Worm (Caenorhabditis elegans): Measurements from ENCODE around the gene maa-1.
"Not testable (repeated sequence)": the region's sequence is repeated elsewhere in the genome, so short reads cannot be mapped to it uniquely, and the experiment has no call there.

maa-1 gene

ce11 chrIII:11795448-11795847 is 26.9 kb downstream of the maa-1 start, which contains the start of gene twk-39:
Gene twk-39 (plus strand): TSS chrIII:11795748.
- TF ChIP-seq elt-1 (tag; optimal IDR thresholded peaks at IDR 0.05) (no peak), mml-1 (tag; optimal IDR thresholded peaks at IDR 0.05) (no peak), jun-1 (tag; optimal IDR thresholded peaks at IDR 0.05) (no peak), ztf-4 (tag; optimal IDR thresholded peaks at IDR 0.05) (no peak), fkh-10 (GFP tag; optimal IDR thresholded peaks at IDR 0.05) (no peak), nhr-77 (tag; optimal IDR thresholded peaks at IDR 0.05) (no peak)

ce11 chrIII:11794389-11794788 is 27.9 kb downstream of the maa-1 start:
- TF ChIP-seq pqm-1 (tag; optimal IDR thresholded peaks at IDR 0.05): no peak
- peak; percentile 14 for TF ChIP-seq lin-39 (tag; optimal IDR thresholded peaks at IDR 0.05)
- TF ChIP-seq nhr-12 (tag; optimal IDR thresholded peaks at IDR 0.05): no peak

- TF ChIP-seq tbx-2 (tag; optimal IDR thresholded peaks at IDR 0.05) (peak; percentile 59), elt-2 (tag; optimal IDR thresholded peaks at IDR 0.05) (peak; percentile 19), egl-5 (tag; optimal IDR thresholded peaks at IDR 0.05) (peak; percentile 36), nfya-1 (tag; optimal IDR thresholded peaks at IDR 0.05; ENCODE audit: insufficient read depth) (peak; percentile 58), pha-4 (tag; optimal IDR thresholded peaks at IDR 0.05) (peak; percentile 51), unc-62 (GFP tag; optimal IDR thresholded peaks at IDR 0.05) (peak; percentile 13), nhr-43 (tag; optimal IDR thresholded peaks at IDR 0.05; ENCODE audit: poor library complexity, severe bottlenecking) (peak; percentile 64), lsy-12 (tag; optimal IDR thresholded peaks at IDR 0.05) (peak; percentile 75), snpc-4 (tag; optimal IDR thresholded peaks at IDR 0.05) (peak; percentile 71), hmg-11 (tag; optimal IDR thresholded peaks at IDR 0.05) (peak; percentile 85), lin-39 (tag; optimal IDR thresholded peaks at IDR 0.05) (peak; percentile 29), ceh-82 (tag; optimal IDR thresholded peaks at IDR 0.05) (peak; percentile 3)
Observed at ce11 chrIII:11792295-11793256, 29.8 kb downstream of the maa-1 start, which contains the start of gene C24H11.2. Gene C24H11.2 (minus strand): TSS chrIII:11792345.

DNA sequence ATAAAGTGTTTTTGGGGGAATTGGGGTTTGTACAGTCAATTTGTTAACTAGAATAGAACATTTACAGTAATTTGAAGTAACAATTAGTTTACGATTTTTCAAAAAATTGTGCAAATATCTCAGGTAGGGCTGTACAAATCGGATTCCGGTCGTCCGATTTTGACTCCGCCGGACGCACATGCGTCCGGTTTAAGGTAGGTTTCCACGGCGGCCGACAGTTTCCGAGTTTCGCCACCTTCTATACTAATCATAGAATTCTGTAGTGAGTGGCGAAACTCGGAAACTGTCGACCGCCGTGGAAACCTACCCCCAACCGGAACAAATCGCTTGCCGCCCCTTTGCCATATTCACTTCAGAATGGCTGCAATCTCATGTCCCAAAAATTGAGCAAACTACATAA is 32.8 kb downstream of the maa-1 start:
- TF ChIP-seq ZK546.5 (tag; optimal IDR thresholded peaks at IDR 0.05) (no peak), elt-1 (tag; optimal IDR thresholded peaks at IDR 0.05) (no peak), nhr-67 (tag; optimal IDR thresholded peaks at IDR 0.05) (no peak), snpc-4 (tag; optimal IDR thresholded peaks at IDR 0.05) (no peak), ztf-4 (tag; optimal IDR thresholded peaks at IDR 0.05) (no peak), jun-1 (tag; optimal IDR thresholded peaks at IDR 0.05) (no peak), zag-1 (tag; optimal IDR thresholded peaks at IDR 0.05) (no peak), nhr-12 (tag; optimal IDR thresholded peaks at IDR 0.05) (no peak), nhr-28 (tag; optimal IDR thresholded peaks at IDR 0.05) (no peak), ceh-16 (tag; optimal IDR thresholded peaks at IDR 0.05) (no peak), mdl-1 (tag; optimal IDR thresholded peaks at IDR 0.05) (no peak), fos-1 (tag; optimal IDR thresholded peaks at IDR 0.05) (no peak), lsy-12 (tag; optimal IDR thresholded peaks at IDR 0.05) (no peak), nhr-11 (tag; optimal IDR thresholded peaks at IDR 0.05) (no peak)

- TF ChIP-seq egl-5, ztf-11, daf-12 (tag; optimal IDR thresholded peaks at IDR 0.05): not testable (repeated sequence)
Observed at ce11 chrIII:11787376-11787775, 35.0 kb downstream of the maa-1 start, which contains the start of gene C24H11.1. Gene C24H11.1 (plus strand): TSS chrIII:11787676.

DNA sequence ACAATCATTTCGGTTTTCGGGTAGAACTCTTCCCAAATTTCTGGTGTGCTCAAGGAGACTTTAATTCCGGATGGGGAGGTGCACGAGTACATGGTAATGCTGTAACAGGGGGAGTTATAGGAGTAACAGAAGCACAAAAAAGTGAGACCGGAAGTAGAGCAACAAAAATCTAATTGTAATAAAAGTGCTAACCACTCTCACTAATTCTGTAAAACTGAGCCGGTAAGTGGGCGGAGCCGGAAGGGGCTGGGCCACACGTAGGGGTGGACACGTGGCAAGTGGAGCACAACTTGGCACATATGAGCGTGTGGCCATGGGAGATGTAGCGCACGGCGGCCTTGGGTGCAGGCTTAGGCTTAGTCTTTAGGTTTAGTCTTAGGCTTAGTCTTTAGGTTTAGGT is 36.4 kb downstream of the maa-1 start, which contains the start of gene tbx-38:
Gene tbx-38, minus strand, starts transcription at position 101 of the 400 bp plus-strand sequence.
- no peak for TF ChIP-seq elt-3 (tag; optimal IDR thresholded peaks at IDR 0.05)
- TF ChIP-seq nhr-43 (tag; optimal IDR thresholded peaks at IDR 0.05; ENCODE audit: poor library complexity, severe bottlenecking): no peak
- no peak for TF ChIP-seq nhr-76 (tag; optimal IDR thresholded peaks at IDR 0.05)
- no peak for TF ChIP-seq egl-27 (tag; optimal IDR thresholded peaks at IDR 0.05)
- TF ChIP-seq daf-12 (tag; optimal IDR thresholded peaks at IDR 0.05): no peak
- no peak for TF ChIP-seq unc-62 (GFP tag; optimal IDR thresholded peaks at IDR 0.05)
- no peak for TF ChIP-seq unc-39 (tag; optimal IDR thresholded peaks at IDR 0.05)
- no peak for TF ChIP-seq snpc-4 (tag; optimal IDR thresholded peaks at IDR 0.05)
- no peak for TF ChIP-seq ztf-4 (tag; optimal IDR thresholded peaks at IDR 0.05)
- TF ChIP-seq ceh-28 (tag; optimal IDR thresholded peaks at IDR 0.05): no peak
- no peak for TF ChIP-seq lin-39 (tag; optimal IDR thresholded peaks at IDR 0.05)
- no peak for TF ChIP-seq nhr-11 (tag; optimal IDR thresholded peaks at IDR 0.05)
- no peak for TF ChIP-seq nhr-23 (tag; optimal IDR thresholded peaks at IDR 0.05)
- TF ChIP-seq tbx-2 (tag; optimal IDR thresholded peaks at IDR 0.05): no peak

All from whole organism, L3 larva.